Worm (Caenorhabditis elegans) whole organism, L4/young adult: Measurements from ENCODE around the gene F08G12.11.

Experiments
- dao-5 ChIP-seq: sonication (generic microtip); optimal IDR thresholded peaks from 2 replicates; lab custom pipeline; 2016; ENCODE audit warnings: missing genotype, missing genetic modification characterization, moderate library complexity, missing compliant biosample characterization
- him-1 ChIP-seq: sonication (generic microtip); optimal IDR thresholded peaks from 2 replicates; lab custom pipeline; 2016; ENCODE audit warnings: missing genotype, missing genetic modification reagents, missing genetic modification characterization, missing compliant biosample characterization

DNA sequence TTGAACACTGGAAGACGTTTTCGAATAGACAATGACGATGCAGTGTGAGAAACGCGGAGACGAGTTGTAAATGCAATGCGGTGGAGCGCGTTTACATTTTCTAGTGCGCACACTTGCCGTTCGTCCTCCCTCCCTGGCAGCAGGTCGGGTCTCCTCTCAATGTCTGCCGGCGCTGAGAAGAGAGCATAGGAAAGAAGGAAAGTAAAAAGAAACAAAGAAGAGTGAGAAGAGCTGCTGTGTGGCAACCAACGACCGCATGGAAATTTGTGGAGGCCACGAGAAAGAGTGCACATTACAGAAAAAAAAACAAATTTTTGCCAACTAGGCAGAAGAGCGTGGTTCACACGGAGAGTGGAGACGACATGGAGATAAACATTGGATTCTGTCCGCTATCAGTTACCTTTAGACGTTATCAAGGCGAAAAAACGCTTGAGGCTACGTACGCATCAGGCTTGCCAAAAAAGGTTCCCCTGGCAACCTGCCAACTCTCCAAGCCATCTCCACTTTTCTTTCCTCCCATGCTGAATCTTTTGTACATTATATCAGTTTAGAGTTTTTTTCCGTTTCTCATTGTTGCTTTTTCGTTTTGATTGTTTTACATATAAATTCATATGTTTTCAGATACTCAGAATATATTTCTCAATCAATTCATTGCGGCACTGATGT, 15.6 kb downstream of the F08G12.11 start, which contains the start of the genes snrp-40.1 and F08G12.3:
- no peak for TF ChIP-seq dao-5
- peak; percentile 37 for TF ChIP-seq him-1 (tag; lab: Kevin White, UChicago)
